Worm (Caenorhabditis elegans) whole organism, early embryonic: ENCODE measurements around the gene F38B7.3.

Experiments used
- B0310.2 ChIP-seq: sonication (generic microtip); optimal IDR thresholded peaks from 2 replicates; lab custom pipeline; 2016; ENCODE audit warnings: mild to moderate bottlenecking, missing genetic modification characterization, missing compliant biosample characterization
- F13C5.2 ChIP-seq: sonication (generic microtip); optimal IDR thresholded peaks from 2 replicates; lab custom pipeline; 2017; ENCODE audit warnings: mild to moderate bottlenecking, missing genetic modification characterization, inconsistent platforms, missing compliant biosample characterization
- ama-1 ChIP-seq: fragments of 150-350 bp; optimal IDR thresholded peaks from 2 replicates; lab custom pipeline; 2014
- flt-1 ChIP-seq: fragments of 200-800 bp; sonication (Bioruptor generic); IDR thresholded peaks from 2 replicates; pipeline ENCODE4 v1.3.6; 2022; ENCODE audit warnings: missing genetic modification characterization, missing compliant biosample characterization
- hmg-4 ChIP-seq: fragments of 200-800 bp; sonication (Bioruptor generic); optimal IDR thresholded peaks from 2 replicates; lab custom pipeline; 2018; ENCODE audit warnings: mild to moderate bottlenecking, missing genetic modification characterization, missing compliant biosample characterization
- scrt-1 ChIP-seq: fragments of 200-800 bp; sonication (Bioruptor generic); IDR thresholded peaks from 2 replicates; pipeline ENCODE4 v1.3.6; 2022; ENCODE audit warnings: missing genetic modification characterization, missing compliant biosample characterization
- sea-1 ChIP-seq: fragments of 200-800 bp; sonication (Bioruptor generic); conservative IDR thresholded peaks from 2 replicates; pipeline ENCODE4 v1.3.6; 2022; ENCODE audit warnings: missing genetic modification characterization, missing compliant biosample characterization
- tbx-11 ChIP-seq: fragments of 200-800 bp; sonication (Bioruptor generic); IDR thresholded peaks from 2 replicates; pipeline ENCODE4 v1.3.6; 2022; ENCODE audit warnings: missing genetic modification characterization, missing compliant biosample characterization
- tbx-37 ChIP-seq: fragments of 200-800 bp; sonication (Bioruptor generic); conservative IDR thresholded peaks from 2 replicates; pipeline ENCODE4 v1.3.6; 2022; ENCODE audit warnings: missing genetic modification reagents, missing genetic modification characterization, missing compliant biosample characterization
- tra-4 ChIP-seq: sonication (generic microtip); optimal IDR thresholded peaks from 2 replicates; lab custom pipeline; 2017; ENCODE audit warnings: missing genetic modification characterization, missing compliant biosample characterization

DNA sequence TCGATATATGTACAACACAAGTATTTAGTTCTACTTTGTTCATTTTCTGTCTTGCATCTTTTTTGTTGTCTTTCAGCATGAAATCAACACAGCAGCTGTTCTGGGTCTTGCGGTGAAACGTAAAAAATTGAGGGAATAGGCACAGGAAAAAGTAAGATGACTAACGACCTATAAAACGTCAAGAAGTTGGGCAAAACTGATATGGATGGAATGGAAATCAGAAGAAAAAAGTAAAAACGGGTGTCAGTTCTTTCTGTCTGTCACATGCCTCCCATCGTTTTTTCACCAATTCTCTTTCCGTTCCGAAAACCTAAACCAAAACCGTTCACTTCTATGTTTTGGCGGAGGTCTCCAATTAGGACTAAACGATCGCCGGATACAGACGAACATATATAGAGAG lies 47.9 kb upstream of the F38B7.3 start:
- no peak for TF ChIP-seq scrt-1
- TF ChIP-seq tbx-11 = no peak
- TF ChIP-seq ama-1 (lab: Kevin White, UChicago) = no peak
- TF ChIP-seq B0310.2 = no peak
- TF ChIP-seq sea-1 = no peak
- no peak for TF ChIP-seq hmg-4 (GFP tag; lab: Kevin White, UChicago)
- no peak for TF ChIP-seq flt-1 (GFP tag; lab: Robert Waterston, UW)
- TF ChIP-seq F13C5.2 = no peak
- TF ChIP-seq tra-4 = no peak
- TF ChIP-seq tbx-37 (GFP tag; lab: Robert Waterston, UW) = no peak
